Fruit fly (Drosophila melanogaster) whole organism, prepupa: ENCODE measurements around the gene Atxn7.

Experiments used
- Blimp-1 ChIP-seq: fragments of 200-800 bp; sonication (Bioruptor generic); optimal IDR thresholded peaks from 3 replicates; lab custom pipeline; 2017; ENCODE audit warnings: missing biosample characterization, missing genetic modification characterization, mild to moderate bottlenecking, moderate library complexity, missing genetic modification reagents
- CG10631 ChIP-seq: fragments of 200-800 bp; sonication (Bioruptor generic); optimal IDR thresholded peaks from 2 replicates; lab custom pipeline; 2016; ENCODE audit warnings: missing biosample characterization, missing genetic modification characterization
- CG10669 ChIP-seq: fragments of 200-800 bp; sonication (Bioruptor generic); optimal IDR thresholded peaks from 3 replicates; lab custom pipeline; 2018; ENCODE audit warnings: missing biosample characterization, mild to moderate bottlenecking, missing genetic modification characterization, moderate library complexity
- CG11294 ChIP-seq: fragments of 200-800 bp; sonication (Bioruptor generic); IDR thresholded peaks from 2 replicates; pipeline ENCODE4 v1.3.6; 2022; ENCODE audit warnings: missing biosample characterization, missing genetic modification characterization
- CG11762 ChIP-seq: fragments of 200-800 bp; sonication (Bioruptor generic); optimal IDR thresholded peaks from 3 replicates; lab custom pipeline; 2016; ENCODE audit warnings: missing biosample characterization, missing genetic modification characterization; ENCODE audit not compliant: insufficient read depth
- CG11902 ChIP-seq: fragments of 200-800 bp; sonication (Bioruptor generic); optimal IDR thresholded peaks from 3 replicates; lab custom pipeline; 2016; ENCODE audit warnings: missing biosample characterization, missing genetic modification characterization
- CG3032 ChIP-seq: fragments of 200-800 bp; optimal IDR thresholded peaks from 2 replicates; lab custom pipeline; 2019; ENCODE audit warnings: missing biosample characterization, mild to moderate bottlenecking, missing genetic modification characterization, moderate library complexity
- CG31627 ChIP-seq: fragments of 200-800 bp; sonication (Bioruptor generic); optimal IDR thresholded peaks from 3 replicates; lab custom pipeline; 2016; ENCODE audit warnings: missing biosample characterization, missing genetic modification characterization
- CG3919 ChIP-seq: fragments of 200-800 bp; sonication (Bioruptor generic); optimal IDR thresholded peaks from 3 replicates; lab custom pipeline; 2016; ENCODE audit warnings: missing biosample characterization, missing genetic modification characterization
- CG6163 ChIP-seq: fragments of 200-800 bp; sonication (Bioruptor generic); IDR thresholded peaks from 3 replicates; pipeline ENCODE4 v1.3.6; 2022; ENCODE audit warnings: missing biosample characterization, missing genetic modification characterization
- CG6276 ChIP-seq: fragments of 200-800 bp; sonication (Bioruptor generic); optimal IDR thresholded peaks from 2 replicates; lab custom pipeline; 2017; ENCODE audit warnings: missing biosample characterization, mild to moderate bottlenecking, missing genetic modification characterization
- CG6792 ChIP-seq: fragments of 200-800 bp; sonication (Bioruptor generic); optimal IDR thresholded peaks from 3 replicates; lab custom pipeline; 2016; ENCODE audit warnings: missing biosample characterization, missing genetic modification characterization
- CG6808 ChIP-seq: fragments of 200-800 bp; sonication (Bioruptor generic); optimal IDR thresholded peaks from 3 replicates; lab custom pipeline; 2017; ENCODE audit warnings: missing biosample characterization, missing genetic modification characterization, mild to moderate bottlenecking, moderate library complexity, missing genetic modification reagents
- CG6854 ChIP-seq: fragments of 200-800 bp; sonication (Bioruptor generic); optimal IDR thresholded peaks from 2 replicates; lab custom pipeline; 2017; ENCODE audit warnings: missing biosample characterization, mild to moderate bottlenecking, missing genetic modification characterization
- CG7368 ChIP-seq: fragments of 200-800 bp; sonication (Bioruptor generic); optimal IDR thresholded peaks from 3 replicates; lab custom pipeline; 2016; ENCODE audit warnings: missing biosample characterization, missing genetic modification characterization
- CG8119 ChIP-seq: fragments of 200-800 bp; sonication (Bioruptor generic); IDR thresholded peaks from 3 replicates; pipeline ENCODE4 v1.3.6; 2022; ENCODE audit warnings: missing biosample characterization, missing genetic modification characterization
- CG8319 ChIP-seq: fragments of 200-800 bp; sonication (Bioruptor generic); optimal IDR thresholded peaks from 3 replicates; lab custom pipeline; 2016; ENCODE audit warnings: missing biosample characterization, missing genetic modification characterization
- CG8632 ChIP-seq: fragments of 200-800 bp; sonication (Bioruptor generic); optimal IDR thresholded peaks from 3 replicates; lab custom pipeline; 2016; ENCODE audit warnings: missing biosample characterization, missing genetic modification characterization
- Eip75B ChIP-seq: fragments of 200-800 bp; sonication (Bioruptor generic); optimal IDR thresholded peaks from 3 replicates; lab custom pipeline; 2016; ENCODE audit warnings: missing biosample characterization, missing genetic modification characterization
- Eip78C ChIP-seq: fragments of 200-800 bp; sonication (Bioruptor generic); peaks from one replicate; lab custom pipeline; 2016; ENCODE audit warnings: missing biosample characterization, missing genetic modification characterization
- Eip93F ChIP-seq: fragments of 200-800 bp; sonication (Bioruptor generic); optimal IDR thresholded peaks from 2 replicates; lab custom pipeline; 2016; ENCODE audit warnings: missing biosample characterization, mild to moderate bottlenecking, missing genetic modification characterization
- Ets21C ChIP-seq: fragments of 200-800 bp; sonication (Bioruptor generic); optimal IDR thresholded peaks from 3 replicates; lab custom pipeline; 2016; ENCODE audit warnings: missing biosample characterization, missing genetic modification characterization
- Ets96B ChIP-seq: fragments of 200-800 bp; optimal IDR thresholded peaks from 2 replicates; lab custom pipeline; 2019; ENCODE audit warnings: missing biosample characterization, mild to moderate bottlenecking, missing genetic modification characterization, moderate library complexity
- Hr4 ChIP-seq: fragments of 200-800 bp; sonication (Bioruptor generic); optimal IDR thresholded peaks from 3 replicates; lab custom pipeline; 2016; ENCODE audit warnings: missing biosample characterization, missing genetic modification characterization
- Met ChIP-seq: fragments of 200-800 bp; sonication (Bioruptor generic); optimal IDR thresholded peaks from 3 replicates; lab custom pipeline; 2016; ENCODE audit warnings: missing biosample characterization, missing genetic modification characterization
- OdsH ChIP-seq: fragments of 200-800 bp; sonication (Bioruptor generic); optimal IDR thresholded peaks from 3 replicates; lab custom pipeline; 2016; ENCODE audit warnings: missing biosample characterization, missing genetic modification characterization
- Sox102F ChIP-seq: fragments of 200-800 bp; sonication (Bioruptor generic); optimal IDR thresholded peaks from 2 replicates; lab custom pipeline; 2016; ENCODE audit warnings: missing biosample characterization, mild to moderate bottlenecking, missing genetic modification characterization
- Sox14 ChIP-seq: fragments of 200-800 bp; sonication (Bioruptor generic); optimal IDR thresholded peaks from 3 replicates; lab custom pipeline; 2016; ENCODE audit warnings: missing biosample characterization, missing genetic modification characterization
- achi ChIP-seq: fragments of 200-800 bp; sonication (Bioruptor generic); optimal IDR thresholded peaks from 3 replicates; lab custom pipeline; 2016; ENCODE audit warnings: missing biosample characterization, missing genetic modification characterization
- cyc ChIP-seq: fragments of 200-800 bp; sonication (Bioruptor generic); optimal IDR thresholded peaks from 3 replicates; lab custom pipeline; 2016; ENCODE audit warnings: missing biosample characterization, missing genetic modification characterization
- dsx ChIP-seq: fragments of 200-800 bp; optimal IDR thresholded peaks from 3 replicates; lab custom pipeline; 2019; ENCODE audit warnings: missing biosample characterization, mild to moderate bottlenecking, missing genetic modification characterization, moderate library complexity; ENCODE audit not compliant: poor library complexity, severe bottlenecking
- eg ChIP-seq: fragments of 200-800 bp; sonication (Bioruptor generic); IDR thresholded peaks from 3 replicates; pipeline ENCODE4 v1.3.6; 2022; ENCODE audit warnings: missing biosample characterization, missing genetic modification characterization
- esn ChIP-seq: fragments of 200-800 bp; sonication (Bioruptor generic); optimal IDR thresholded peaks from 2 replicates; lab custom pipeline; 2016; ENCODE audit warnings: missing biosample characterization, mild to moderate bottlenecking, missing genetic modification characterization, moderate library complexity
- fd59A ChIP-seq: fragments of 200-800 bp; sonication (Bioruptor generic); optimal IDR thresholded peaks from 2 replicates; lab custom pipeline; 2017; ENCODE audit warnings: missing biosample characterization, mild to moderate bottlenecking, missing genetic modification characterization, missing genetic modification reagents
- fd85E ChIP-seq: fragments of 200-800 bp; sonication (Bioruptor generic); optimal IDR thresholded peaks from 3 replicates; lab custom pipeline; 2016; ENCODE audit warnings: missing biosample characterization, missing genetic modification characterization
- fkh ChIP-seq: fragments of 200-800 bp; sonication (Bioruptor generic); optimal IDR thresholded peaks from 3 replicates; lab custom pipeline; 2017; ENCODE audit warnings: missing biosample characterization, mild to moderate bottlenecking, missing genetic modification characterization, moderate library complexity
- lz ChIP-seq: fragments of 200-800 bp; sonication (Bioruptor generic); optimal IDR thresholded peaks from 3 replicates; lab custom pipeline; 2016; ENCODE audit warnings: missing biosample characterization, missing genetic modification characterization
- pdm3 ChIP-seq: fragments of 200-800 bp; sonication (Bioruptor generic); optimal IDR thresholded peaks from 3 replicates; lab custom pipeline; 2016; ENCODE audit warnings: missing biosample characterization, missing genetic modification characterization
- salr ChIP-seq, 2 experiments: fragments of 200-800 bp; sonication (Bioruptor generic); optimal IDR thresholded peaks; 3 replicates each; lab custom pipeline; 2016 to 2018; ENCODE audit warnings: missing biosample characterization in 2 of 2, missing genetic modification characterization in 2 of 2, mild to moderate bottlenecking in 1 of 2
- ss ChIP-seq, 2 experiments: fragments of 200-800 bp; sonication (Bioruptor generic); optimal IDR thresholded peaks; 2 replicates in 1 of 2; 3 replicates in 1 of 2; lab custom pipeline; 2017 to 2018; ENCODE audit warnings: mild to moderate bottlenecking in 2 of 2, missing biosample characterization in 2 of 2, missing genetic modification characterization in 2 of 2, moderate library complexity in 1 of 2
- svp ChIP-seq: fragments of 200-800 bp; sonication (Bioruptor generic); peaks from one replicate; lab custom pipeline; 2016; ENCODE audit warnings: missing biosample characterization, missing genetic modification characterization
- topi ChIP-seq: fragments of 200-800 bp; sonication (Bioruptor generic); optimal IDR thresholded peaks from 3 replicates; lab custom pipeline; 2016; ENCODE audit warnings: missing biosample characterization, missing genetic modification characterization
- vri ChIP-seq: fragments of 200-800 bp; sonication (Bioruptor generic); optimal IDR thresholded peaks from 3 replicates; lab custom pipeline; 2016; ENCODE audit warnings: missing biosample characterization, mild to moderate bottlenecking, missing genetic modification characterization

Gene Atxn7

dm6 chr2L:2420490-2420889 lies 44.8 kb downstream of the Atxn7 start, which contains the start of gene CG9886 (continued):
- TF ChIP-seq eg (GFP tag; lab: Robert Waterston, UW) (peak; percentile 63), CG6792 (GFP tag; lab: Kevin White, UChicago) (peak; percentile 39), OdsH (GFP tag; lab: Kevin White, UChicago) (peak; percentile 66), CG10669 (peak; percentile 43), cyc (GFP tag; lab: Kevin White, UChicago) (peak; percentile 42), achi (GFP tag; lab: Kevin White, UChicago) (peak; percentile 45), CG11902 (no peak), CG6854 (no peak)

DNA sequence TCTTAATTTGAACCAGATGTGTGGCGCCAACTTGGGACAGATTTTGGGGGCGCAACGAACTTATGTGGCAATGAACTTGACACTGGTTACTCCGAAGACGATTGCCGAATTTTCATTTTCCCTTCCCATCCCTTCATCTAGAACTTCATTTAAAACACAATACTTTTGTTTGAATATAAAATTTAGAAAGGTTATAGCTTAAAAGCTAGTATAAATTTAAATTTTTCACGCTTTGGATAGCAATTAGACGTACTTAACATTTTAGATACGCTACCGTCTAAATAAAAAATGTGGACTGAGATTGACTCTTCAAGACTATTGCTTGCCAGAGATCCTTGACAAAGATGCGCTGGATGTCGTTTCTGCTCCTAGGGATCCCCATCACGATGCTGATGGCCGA lies 48.9 kb downstream of the Atxn7 start, which contains the start of gene CG44139:
CG44139 (plus strand) TSS at position 301 of the 400 bp plus-strand sequence.
- TF ChIP-seq svp, result no peak
- no peak for TF ChIP-seq Met (GFP tag; lab: Kevin White, UChicago)
- TF ChIP-seq CG3919 (GFP tag; lab: Kevin White, UChicago), result no peak
- no peak for TF ChIP-seq topi (GFP tag; lab: Kevin White, UChicago)
- no peak for TF ChIP-seq CG11294 (GFP tag; lab: Robert Waterston, UW)
- no peak for TF ChIP-seq CG8319
- no peak for TF ChIP-seq esn (GFP tag; lab: Kevin White, UChicago)
- no peak for TF ChIP-seq fd59A (GFP tag; lab: Kevin White, UChicago)
- TF ChIP-seq cyc (GFP tag; lab: Kevin White, UChicago), result no peak
- TF ChIP-seq CG6163 (GFP tag; lab: Robert Waterston, UW), result no peak
- no peak for TF ChIP-seq CG6808
- TF ChIP-seq Eip93F, result no peak

- TF ChIP-seq ss (GFP tag; optimal IDR thresholded peaks at IDR 0.05; lab: Kevin White, UChicago), result peak; percentile 2 to 48
- TF ChIP-seq CG10631 (GFP tag; lab: Kevin White, UChicago), result no peak
- peak; percentile 3 for TF ChIP-seq CG3919 (GFP tag; lab: Kevin White, UChicago)
- peak; percentile 95 for TF ChIP-seq dsx
- TF ChIP-seq lz (GFP tag; lab: Kevin White, UChicago), result no peak
- peak; percentile 5 for TF ChIP-seq Eip78C (GFP tag; lab: Kevin White, UChicago)
Measured at dm6 chr2L:2425652-2426192, 50.1 kb downstream of the Atxn7 start.

DNA sequence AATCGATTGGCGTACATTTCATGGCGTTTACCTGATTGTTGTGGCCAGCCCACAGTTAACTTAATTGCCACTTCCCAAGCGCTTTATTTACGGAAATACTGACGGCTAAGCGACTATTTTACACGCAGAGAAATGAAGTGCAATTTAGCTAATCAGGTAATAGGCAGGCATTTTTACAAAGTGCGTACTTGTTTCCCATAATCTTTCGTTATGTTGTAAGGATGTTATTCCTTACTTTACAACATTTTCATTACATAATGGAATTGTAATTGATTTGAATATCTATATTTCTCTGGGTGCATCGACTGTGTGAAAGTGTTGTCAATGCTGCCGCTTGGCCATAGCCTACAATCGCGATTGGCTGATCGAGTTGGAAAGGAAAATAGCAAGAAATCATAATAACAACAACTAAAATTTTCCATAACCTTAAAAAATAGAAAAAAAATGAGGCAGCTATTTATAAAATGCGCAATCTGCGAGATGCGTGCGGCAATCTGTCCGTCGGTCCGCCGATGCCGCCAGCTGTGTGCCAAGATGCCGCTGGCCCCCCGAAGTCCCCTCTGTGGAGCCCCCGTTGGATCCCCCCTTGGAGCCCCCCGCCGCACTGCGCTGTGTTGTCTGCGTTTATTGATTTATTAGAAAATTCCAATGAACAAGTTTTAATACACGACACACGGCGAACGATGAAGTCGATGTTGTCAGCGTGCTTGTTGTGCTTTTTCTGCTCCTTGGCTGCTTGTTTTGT lies 51.0 kb downstream of the Atxn7 start:
- TF ChIP-seq eg (GFP tag; lab: Robert Waterston, UW) (peak; percentile 95), Met (GFP tag; lab: Kevin White, UChicago) (peak; percentile 7), CG8119 (GFP tag; lab: Robert Waterston, UW) (peak; percentile 93), OdsH (GFP tag; lab: Kevin White, UChicago) (peak; percentile 89), Blimp-1 (GFP tag; lab: Kevin White, UChicago) (no peak), CG6276 (GFP tag; lab: Kevin White, UChicago) (peak; percentile 92), CG10669 (peak; percentile 79), CG7368 (peak; percentile 72), Ets96B (tag; lab: Kevin White, UChicago) (peak; percentile 80), CG31627 (peak; percentile 43), CG3032 (tag; lab: Kevin White, UChicago) (peak; percentile 79), CG11762 (GFP tag; lab: Kevin White, UChicago) (peak; percentile 81), vri (GFP tag; lab: Kevin White, UChicago) (no peak), cyc (GFP tag; lab: Kevin White, UChicago) (peak; percentile 46), ss (GFP tag; optimal IDR thresholded peaks at IDR 0.05; lab: Kevin White, UChicago) (peak; percentile 40 to 66), Ets21C (GFP tag; lab: Kevin White, UChicago) (no peak), esn (GFP tag; lab: Kevin White, UChicago) (peak; percentile 41), fd85E (no peak), CG6808 (peak; percentile 73), Hr4 (GFP tag; lab: Kevin White, UChicago) (peak; percentile 96), CG6854 (no peak), CG8632 (GFP tag; lab: Kevin White, UChicago) (peak; percentile 66), fkh (GFP tag; lab: Kevin White, UChicago) (no peak), CG6163 (GFP tag; lab: Robert Waterston, UW) (peak; percentile 92), Sox14 (GFP tag; lab: Kevin White, UChicago) (peak; percentile 83), Eip75B (GFP tag; lab: Kevin White, UChicago) (peak; percentile 79), pdm3 (GFP tag; lab: Kevin White, UChicago) (peak; percentile 87), salr (GFP tag; optimal IDR thresholded peaks at IDR 0.05; lab: Kevin White, UChicago) (peak; percentile 66 to 82), Sox102F (GFP tag; lab: Kevin White, UChicago) (peak; percentile 17)
